Worm (Caenorhabditis elegans): Measurements from ENCODE around the gene C29F7.1.

The C29F7.1 gene

DNA sequence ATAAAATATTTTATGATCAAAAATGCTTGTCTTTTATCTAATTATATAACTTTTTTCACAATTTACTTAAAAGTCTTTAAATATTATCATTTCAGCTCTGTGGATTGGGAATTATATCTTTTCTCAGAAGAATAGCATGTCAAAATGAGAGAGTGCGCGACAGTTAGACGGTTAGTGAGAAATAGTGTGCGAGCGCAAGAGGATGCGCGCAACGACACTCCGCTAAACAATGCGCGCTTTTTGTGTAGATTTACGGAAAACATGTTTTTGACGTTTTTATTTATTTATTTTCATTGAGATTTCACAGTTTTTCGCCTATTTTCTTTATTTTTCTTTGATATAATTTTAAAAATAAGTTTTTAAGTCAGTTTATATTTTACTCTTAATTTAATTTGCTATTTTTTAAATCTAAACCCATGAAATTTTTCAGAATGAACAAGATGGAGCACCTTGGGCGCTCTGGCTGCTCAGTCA, 13.1 kb upstream of the C29F7.1 start, which contains the start of gene F02C12.3 (continued):
- TF ChIP-seq snpc-4 (tag; optimal IDR thresholded peaks at IDR 0.05): peak; percentile 38

ce11 chrX:13399221-13399620, 10.5 kb upstream of the C29F7.1 start, which contains the start of gene F02C12.2:
Gene F02C12.2, minus strand, starts transcription at chrX:13399321.
- TF ChIP-seq aly-2 (tag; optimal IDR thresholded peaks at IDR 0.05) (no peak), nhr-21 (tag; optimal IDR thresholded peaks at IDR 0.05) (no peak), nhr-6 (tag; optimal IDR thresholded peaks at IDR 0.05) (no peak), R02D3.7 (tag; optimal IDR thresholded peaks at IDR 0.05) (no peak), ceh-82 (tag; optimal IDR thresholded peaks at IDR 0.05) (no peak), unc-62 (GFP tag; optimal IDR thresholded peaks at IDR 0.05) (no peak), lsy-2 (tag; optimal IDR thresholded peaks at IDR 0.05) (no peak), dmd-4 (tag; optimal IDR thresholded peaks at IDR 0.05) (no peak), nhr-77 (tag; optimal IDR thresholded peaks at IDR 0.05) (no peak)

DNA sequence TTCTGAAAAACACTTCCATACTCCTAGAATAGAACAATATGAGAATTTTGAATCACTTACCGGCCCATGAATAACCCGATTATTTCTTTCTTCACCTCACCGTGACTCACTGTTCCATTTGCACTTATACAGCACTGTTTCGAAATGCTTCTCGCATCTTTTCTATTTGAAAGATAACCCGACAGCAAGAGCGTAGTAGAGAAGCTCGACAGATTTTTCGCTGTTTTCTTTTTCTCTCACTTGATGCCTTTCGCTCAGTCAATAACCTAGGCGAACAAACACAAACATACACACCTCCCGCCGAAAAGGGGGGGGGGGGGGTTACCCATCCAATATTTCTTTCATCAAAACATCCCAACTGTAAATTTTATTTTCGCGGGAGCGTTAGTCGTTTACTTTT, 8.4 kb upstream of the C29F7.1 start:
- no peak for TF ChIP-seq dmd-4 (tag; optimal IDR thresholded peaks at IDR 0.05)
- TF ChIP-seq aly-2 (tag; optimal IDR thresholded peaks at IDR 0.05): no peak
- TF ChIP-seq ztf-11 (tag; optimal IDR thresholded peaks at IDR 0.05): no peak
- TF ChIP-seq nhr-129 (tag; optimal IDR thresholded peaks at IDR 0.05): peak; percentile 45
- no peak for TF ChIP-seq nhr-11 (tag; optimal IDR thresholded peaks at IDR 0.05)
- no peak for TF ChIP-seq elt-1 (tag; optimal IDR thresholded peaks at IDR 0.05)
- TF ChIP-seq fos-1 (tag; optimal IDR thresholded peaks at IDR 0.05): peak; percentile 95
- no peak for TF ChIP-seq ztf-1 (GFP tag; conservative IDR thresholded peaks at IDR 0.05)
- TF ChIP-seq gmeb-1 (tag; optimal IDR thresholded peaks at IDR 0.05): peak; percentile 0
- no peak for TF ChIP-seq nhr-77 (tag; optimal IDR thresholded peaks at IDR 0.05)
- no peak for TF ChIP-seq ztf-4 (tag; optimal IDR thresholded peaks at IDR 0.05)
- TF ChIP-seq ama-1 (optimal IDR thresholded peaks at IDR 0.05): no peak
- TF ChIP-seq R02D3.7 (tag; optimal IDR thresholded peaks at IDR 0.05): no peak
- TF ChIP-seq snpc-4 (tag; optimal IDR thresholded peaks at IDR 0.05): no peak
- TF ChIP-seq nhr-21 (tag; optimal IDR thresholded peaks at IDR 0.05): no peak
- TF ChIP-seq lsy-2 (tag; optimal IDR thresholded peaks at IDR 0.05): no peak
- no peak for TF ChIP-seq unc-39 (tag; optimal IDR thresholded peaks at IDR 0.05)
- peak; percentile 22 for TF ChIP-seq sma-3 (GFP tag; optimal IDR thresholded peaks at IDR 0.05)
- TF ChIP-seq peb-1 (tag; optimal IDR thresholded peaks at IDR 0.05): no peak
- TF ChIP-seq mdl-1 (tag; optimal IDR thresholded peaks at IDR 0.05): no peak
- TF ChIP-seq alr-1 (tag; optimal IDR thresholded peaks at IDR 0.05): no peak
- TF ChIP-seq sem-4 (tag; optimal IDR thresholded peaks at IDR 0.05): no peak
- no peak for TF ChIP-seq zag-1 (tag; optimal IDR thresholded peaks at IDR 0.05)
- no peak for TF ChIP-seq lin-39 (tag; optimal IDR thresholded peaks at IDR 0.05)
- TF ChIP-seq nhr-6 (tag; optimal IDR thresholded peaks at IDR 0.05): no peak
- no peak for TF ChIP-seq ZK546.5 (tag; optimal IDR thresholded peaks at IDR 0.05)
- no peak for TF ChIP-seq skn-1 (tag; optimal IDR thresholded peaks at IDR 0.05)
- TF ChIP-seq sma-9 (GFP tag; optimal IDR thresholded peaks at IDR 0.05): peak; percentile 49
- no peak for TF ChIP-seq sma-9 (tag; optimal IDR thresholded peaks at IDR 0.05)
- no peak for TF ChIP-seq egl-27 (tag; optimal IDR thresholded peaks at IDR 0.05)
- no peak for TF ChIP-seq nhr-23 (tag; optimal IDR thresholded peaks at IDR 0.05)
- no peak for TF ChIP-seq ceh-16 (tag; optimal IDR thresholded peaks at IDR 0.05)
- TF ChIP-seq ceh-82 (tag; optimal IDR thresholded peaks at IDR 0.05): no peak
- TF ChIP-seq lin-13 (GFP tag; optimal IDR thresholded peaks at IDR 0.05): no peak
- no peak for TF ChIP-seq Y55F3AM.14 (GFP tag; optimal IDR thresholded peaks at IDR 0.05)
- TF ChIP-seq elt-3 (tag; optimal IDR thresholded peaks at IDR 0.05): no peak
- TF ChIP-seq unc-55 (GFP tag; optimal IDR thresholded peaks at IDR 0.05): no peak
- TF ChIP-seq nhr-25 (tag; optimal IDR thresholded peaks at IDR 0.05): no peak
- TF ChIP-seq C34F6.9 (tag; optimal IDR thresholded peaks at IDR 0.05): peak; percentile 20
- no peak for TF ChIP-seq crh-2 (tag; optimal IDR thresholded peaks at IDR 0.05)
- TF ChIP-seq F13H6.1 (tag; optimal IDR thresholded peaks at IDR 0.05): peak; percentile 55
- TF ChIP-seq blmp-1 (tag; optimal IDR thresholded peaks at IDR 0.05; ENCODE audit: insufficient read depth): peak; percentile 10
- no peak for TF ChIP-seq nhr-12 (tag; optimal IDR thresholded peaks at IDR 0.05)
- no peak for TF ChIP-seq nhr-10 (tag; optimal IDR thresholded peaks at IDR 0.05)
- TF ChIP-seq mab-5 (tag; optimal IDR thresholded peaks at IDR 0.05): no peak
- TF ChIP-seq lin-11 (tag; optimal IDR thresholded peaks at IDR 0.05): no peak
- TF ChIP-seq mbf-1 (tag; optimal IDR thresholded peaks at IDR 0.05): no peak
- TF ChIP-seq nhr-237 (tag; optimal IDR thresholded peaks at IDR 0.05): no peak
- TF ChIP-seq unc-62 (GFP tag; optimal IDR thresholded peaks at IDR 0.05): no peak
